Fruit fly (Drosophila melanogaster) whole organism, prepupa: ENCODE results near the gene Col4a1.

Source experiments
- Blimp-1 ChIP-seq: fragments of 200-800 bp; sonication (Bioruptor generic); optimal IDR thresholded peaks from 3 replicates; lab custom pipeline; 2017; ENCODE audit warnings: missing biosample characterization, missing genetic modification characterization, mild to moderate bottlenecking, moderate library complexity, missing genetic modification reagents
- CG10631 ChIP-seq: fragments of 200-800 bp; sonication (Bioruptor generic); optimal IDR thresholded peaks from 2 replicates; lab custom pipeline; 2016; ENCODE audit warnings: missing biosample characterization, missing genetic modification characterization
- CG10669 ChIP-seq: fragments of 200-800 bp; sonication (Bioruptor generic); optimal IDR thresholded peaks from 3 replicates; lab custom pipeline; 2018; ENCODE audit warnings: missing biosample characterization, mild to moderate bottlenecking, missing genetic modification characterization, moderate library complexity
- CG11902 ChIP-seq: fragments of 200-800 bp; sonication (Bioruptor generic); optimal IDR thresholded peaks from 3 replicates; lab custom pipeline; 2016; ENCODE audit warnings: missing biosample characterization, missing genetic modification characterization
- CG3032 ChIP-seq: fragments of 200-800 bp; optimal IDR thresholded peaks from 2 replicates; lab custom pipeline; 2019; ENCODE audit warnings: missing biosample characterization, mild to moderate bottlenecking, missing genetic modification characterization, moderate library complexity
- CG31627 ChIP-seq: fragments of 200-800 bp; sonication (Bioruptor generic); optimal IDR thresholded peaks from 3 replicates; lab custom pipeline; 2016; ENCODE audit warnings: missing biosample characterization, missing genetic modification characterization
- CG3919 ChIP-seq: fragments of 200-800 bp; sonication (Bioruptor generic); optimal IDR thresholded peaks from 3 replicates; lab custom pipeline; 2016; ENCODE audit warnings: missing biosample characterization, missing genetic modification characterization
- CG4318 ChIP-seq: fragments of 200-800 bp; sonication (Bioruptor generic); optimal IDR thresholded peaks from 3 replicates; lab custom pipeline; 2017; ENCODE audit warnings: missing biosample characterization, mild to moderate bottlenecking, missing genetic modification characterization
- CG6163 ChIP-seq: fragments of 200-800 bp; sonication (Bioruptor generic); IDR thresholded peaks from 3 replicates; pipeline ENCODE4 v1.3.6; 2022; ENCODE audit warnings: missing biosample characterization, missing genetic modification characterization
- CG6276 ChIP-seq: fragments of 200-800 bp; sonication (Bioruptor generic); optimal IDR thresholded peaks from 2 replicates; lab custom pipeline; 2017; ENCODE audit warnings: missing biosample characterization, mild to moderate bottlenecking, missing genetic modification characterization
- CG6808 ChIP-seq: fragments of 200-800 bp; sonication (Bioruptor generic); optimal IDR thresholded peaks from 3 replicates; lab custom pipeline; 2017; ENCODE audit warnings: missing biosample characterization, missing genetic modification characterization, mild to moderate bottlenecking, moderate library complexity, missing genetic modification reagents
- CG6854 ChIP-seq: fragments of 200-800 bp; sonication (Bioruptor generic); optimal IDR thresholded peaks from 2 replicates; lab custom pipeline; 2017; ENCODE audit warnings: missing biosample characterization, mild to moderate bottlenecking, missing genetic modification characterization
- CG8119 ChIP-seq: fragments of 200-800 bp; sonication (Bioruptor generic); IDR thresholded peaks from 3 replicates; pipeline ENCODE4 v1.3.6; 2022; ENCODE audit warnings: missing biosample characterization, missing genetic modification characterization
- CG8319 ChIP-seq: fragments of 200-800 bp; sonication (Bioruptor generic); optimal IDR thresholded peaks from 3 replicates; lab custom pipeline; 2016; ENCODE audit warnings: missing biosample characterization, missing genetic modification characterization
- CG8632 ChIP-seq: fragments of 200-800 bp; sonication (Bioruptor generic); optimal IDR thresholded peaks from 3 replicates; lab custom pipeline; 2016; ENCODE audit warnings: missing biosample characterization, missing genetic modification characterization
- Eip78C ChIP-seq: fragments of 200-800 bp; sonication (Bioruptor generic); peaks from one replicate; lab custom pipeline; 2016; ENCODE audit warnings: missing biosample characterization, missing genetic modification characterization
- Eip93F ChIP-seq: fragments of 200-800 bp; sonication (Bioruptor generic); optimal IDR thresholded peaks from 2 replicates; lab custom pipeline; 2016; ENCODE audit warnings: missing biosample characterization, mild to moderate bottlenecking, missing genetic modification characterization
- Ets96B ChIP-seq: fragments of 200-800 bp; optimal IDR thresholded peaks from 2 replicates; lab custom pipeline; 2019; ENCODE audit warnings: missing biosample characterization, mild to moderate bottlenecking, missing genetic modification characterization, moderate library complexity
- Gug ChIP-seq: fragments of 200-800 bp; sonication (Bioruptor generic); IDR thresholded peaks from 2 replicates; pipeline ENCODE4 v1.3.6; 2022; ENCODE audit warnings: missing biosample characterization, missing genetic modification characterization
- Hr38 ChIP-seq: sonication (Bioruptor generic); optimal IDR thresholded peaks from 2 replicates; lab custom pipeline; 2016; ENCODE audit warnings: missing biosample characterization, missing genetic modification characterization
- Lpt ChIP-seq: fragments of 200-800 bp; sonication (Bioruptor generic); optimal IDR thresholded peaks from 3 replicates; lab custom pipeline; 2016; ENCODE audit warnings: missing biosample characterization, missing genetic modification characterization
- Met ChIP-seq: fragments of 200-800 bp; sonication (Bioruptor generic); optimal IDR thresholded peaks from 3 replicates; lab custom pipeline; 2016; ENCODE audit warnings: missing biosample characterization, missing genetic modification characterization
- OdsH ChIP-seq: fragments of 200-800 bp; sonication (Bioruptor generic); optimal IDR thresholded peaks from 3 replicates; lab custom pipeline; 2016; ENCODE audit warnings: missing biosample characterization, missing genetic modification characterization
- Smox ChIP-seq: fragments of 200-800 bp; sonication (Bioruptor generic); optimal IDR thresholded peaks from 3 replicates; lab custom pipeline; 2016; ENCODE audit warnings: missing biosample characterization, missing genetic modification characterization
- Sox102F ChIP-seq: fragments of 200-800 bp; sonication (Bioruptor generic); optimal IDR thresholded peaks from 2 replicates; lab custom pipeline; 2016; ENCODE audit warnings: missing biosample characterization, mild to moderate bottlenecking, missing genetic modification characterization
- Sox14 ChIP-seq: fragments of 200-800 bp; sonication (Bioruptor generic); optimal IDR thresholded peaks from 3 replicates; lab custom pipeline; 2016; ENCODE audit warnings: missing biosample characterization, missing genetic modification characterization
- Sox15 ChIP-seq: fragments of 200-800 bp; sonication (Bioruptor generic); optimal IDR thresholded peaks from 3 replicates; lab custom pipeline; 2016; ENCODE audit warnings: missing biosample characterization, missing genetic modification characterization
- achi ChIP-seq: fragments of 200-800 bp; sonication (Bioruptor generic); optimal IDR thresholded peaks from 3 replicates; lab custom pipeline; 2016; ENCODE audit warnings: missing biosample characterization, missing genetic modification characterization
- acj6 ChIP-seq: fragments of 200-800 bp; sonication (Bioruptor generic); optimal IDR thresholded peaks from 3 replicates; lab custom pipeline; 2016; ENCODE audit warnings: missing biosample characterization, missing genetic modification characterization
- cyc ChIP-seq: fragments of 200-800 bp; sonication (Bioruptor generic); optimal IDR thresholded peaks from 3 replicates; lab custom pipeline; 2016; ENCODE audit warnings: missing biosample characterization, missing genetic modification characterization
- dsx ChIP-seq: fragments of 200-800 bp; optimal IDR thresholded peaks from 3 replicates; lab custom pipeline; 2019; ENCODE audit warnings: missing biosample characterization, mild to moderate bottlenecking, missing genetic modification characterization, moderate library complexity; ENCODE audit not compliant: poor library complexity, severe bottlenecking
- eg ChIP-seq: fragments of 200-800 bp; sonication (Bioruptor generic); IDR thresholded peaks from 3 replicates; pipeline ENCODE4 v1.3.6; 2022; ENCODE audit warnings: missing biosample characterization, missing genetic modification characterization
- esn ChIP-seq: fragments of 200-800 bp; sonication (Bioruptor generic); optimal IDR thresholded peaks from 2 replicates; lab custom pipeline; 2016; ENCODE audit warnings: missing biosample characterization, mild to moderate bottlenecking, missing genetic modification characterization, moderate library complexity
- fd59A ChIP-seq: fragments of 200-800 bp; sonication (Bioruptor generic); optimal IDR thresholded peaks from 2 replicates; lab custom pipeline; 2017; ENCODE audit warnings: missing biosample characterization, mild to moderate bottlenecking, missing genetic modification characterization, missing genetic modification reagents
- fd85E ChIP-seq: fragments of 200-800 bp; sonication (Bioruptor generic); optimal IDR thresholded peaks from 3 replicates; lab custom pipeline; 2016; ENCODE audit warnings: missing biosample characterization, missing genetic modification characterization
- fkh ChIP-seq: fragments of 200-800 bp; sonication (Bioruptor generic); optimal IDR thresholded peaks from 3 replicates; lab custom pipeline; 2017; ENCODE audit warnings: missing biosample characterization, mild to moderate bottlenecking, missing genetic modification characterization, moderate library complexity
- lz ChIP-seq: fragments of 200-800 bp; sonication (Bioruptor generic); optimal IDR thresholded peaks from 3 replicates; lab custom pipeline; 2016; ENCODE audit warnings: missing biosample characterization, missing genetic modification characterization
- net ChIP-seq: fragments of 200-800 bp; sonication (Bioruptor generic); optimal IDR thresholded peaks from 3 replicates; lab custom pipeline; 2016; ENCODE audit warnings: missing biosample characterization, missing genetic modification characterization
- salr ChIP-seq, 2 experiments: fragments of 200-800 bp; sonication (Bioruptor generic); optimal IDR thresholded peaks; 3 replicates each; lab custom pipeline; 2016 to 2018; ENCODE audit warnings: missing biosample characterization in 2 of 2, missing genetic modification characterization in 2 of 2, mild to moderate bottlenecking in 1 of 2
- spab ChIP-seq: fragments of 200-800 bp; sonication (Bioruptor generic); optimal IDR thresholded peaks from 2 replicates; lab custom pipeline; 2017; ENCODE audit warnings: missing biosample characterization, mild to moderate bottlenecking, missing genetic modification characterization, missing genetic modification reagents
- ss ChIP-seq, 2 experiments: fragments of 200-800 bp; sonication (Bioruptor generic); optimal IDR thresholded peaks; 2 replicates in 1 of 2; 3 replicates in 1 of 2; lab custom pipeline; 2017 to 2018; ENCODE audit warnings: mild to moderate bottlenecking in 2 of 2, missing biosample characterization in 2 of 2, missing genetic modification characterization in 2 of 2, moderate library complexity in 1 of 2

Gene Col4a1

dm6 chr2L:5002711-5003402 lies 26.6 kb upstream of the Col4a1 start (continued):
- TF ChIP-seq Sox15 (GFP tag; lab: Kevin White, UChicago) (no peak), CG6808 (GFP tag; lab: Kevin White, UChicago) (no peak), Gug (GFP tag; lab: Robert Waterston, UW) (peak; percentile 27; the same call in 1 of the 2 replicates), Smox (GFP tag; lab: Kevin White, UChicago) (no peak), CG3032 (tag; lab: Kevin White, UChicago) (no peak), achi (GFP tag; lab: Kevin White, UChicago) (peak; percentile 37), CG3919 (peak; percentile 34), ss (GFP tag; optimal IDR thresholded peaks at IDR 0.05; lab: Kevin White, UChicago) (no peak), Lpt (peak; percentile 43), CG8632 (GFP tag; lab: Kevin White, UChicago) (no peak), dsx (GFP tag; lab: Kevin White, UChicago) (no peak), Ets96B (tag; lab: Kevin White, UChicago) (peak; percentile 13)

- TF ChIP-seq CG6163 (0 out of 3 replicates have a peak, but pooled peaks have one; percentile 8), CG8119 (no peak), net (GFP tag; lab: Kevin White, UChicago) (no peak), Hr38 (GFP tag; lab: Kevin White, UChicago) (no peak), CG11902 (no peak), salr (GFP tag; optimal IDR thresholded peaks at IDR 0.05; lab: Kevin White, UChicago) (no peak), CG10631 (GFP tag; lab: Kevin White, UChicago) (no peak)
These were observed 25.5 kb upstream of the Col4a1 start for dm6 chr2L:5003670-5004453.

DNA sequence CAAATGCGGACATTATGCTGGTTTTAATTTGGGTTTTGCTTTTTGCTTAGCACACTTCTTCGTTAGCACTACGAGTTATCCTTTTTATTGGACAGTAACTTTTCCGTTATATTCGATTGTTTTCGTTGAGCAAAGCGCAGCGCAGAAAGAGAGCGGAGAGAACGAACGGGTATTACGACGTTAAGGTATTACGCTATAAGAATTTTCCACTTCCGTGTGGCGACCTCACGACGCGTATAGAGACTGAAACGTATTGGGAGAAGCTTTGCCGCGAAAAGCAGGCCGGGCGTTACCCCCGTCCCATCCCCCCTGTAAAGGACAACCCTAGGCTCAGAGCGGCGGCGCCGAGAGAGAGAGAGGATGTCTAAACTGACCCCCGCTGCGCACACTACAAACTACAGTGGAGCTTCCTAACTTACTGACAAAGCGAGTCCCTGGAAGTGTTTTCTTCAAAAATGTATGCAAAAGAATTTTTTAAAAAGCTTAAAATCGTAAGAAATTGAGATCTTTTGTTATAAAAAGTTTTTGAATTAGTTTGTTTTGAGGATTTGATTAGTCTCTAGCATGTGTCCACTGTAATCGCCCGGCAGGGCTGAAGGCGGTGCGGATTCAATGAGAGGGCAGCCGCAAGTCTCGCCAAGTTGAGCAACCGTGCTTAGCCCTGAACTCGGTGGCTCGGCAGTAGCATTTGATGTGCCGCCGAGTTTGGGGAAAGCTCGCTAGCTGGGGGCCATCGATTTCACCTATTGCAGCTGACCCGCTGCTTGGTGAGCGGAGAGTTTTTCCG lies 24.5 kb upstream of the Col4a1 start:
- TF ChIP-seq CG4318 (no peak), CG10669 (GFP tag; lab: Kevin White, UChicago) (peak; percentile 89), achi (GFP tag; lab: Kevin White, UChicago) (peak; percentile 91), spab (peak; percentile 82), Sox102F (GFP tag; lab: Kevin White, UChicago) (peak; percentile 89), CG31627 (GFP tag; lab: Kevin White, UChicago) (peak; percentile 90), lz (GFP tag; lab: Kevin White, UChicago) (peak; percentile 89), fd59A (GFP tag; lab: Kevin White, UChicago) (peak; percentile 81), CG11902 (peak; percentile 76), CG10631 (GFP tag; lab: Kevin White, UChicago) (peak; percentile 90), Sox14 (GFP tag; lab: Kevin White, UChicago) (peak; percentile 91), Gug (GFP tag; lab: Robert Waterston, UW) (peak; percentile 86), esn (GFP tag; lab: Kevin White, UChicago) (peak; percentile 91), CG6276 (GFP tag; lab: Kevin White, UChicago) (peak; percentile 74), acj6 (GFP tag; lab: Kevin White, UChicago) (peak; percentile 88), Eip78C (GFP tag; lab: Kevin White, UChicago) (peak; percentile 96), Ets96B (tag; lab: Kevin White, UChicago) (peak; percentile 90), eg (GFP tag; lab: Robert Waterston, UW) (peak; percentile 89), cyc (GFP tag; lab: Kevin White, UChicago) (peak; percentile 88), Blimp-1 (GFP tag; lab: Kevin White, UChicago) (peak; percentile 47), net (GFP tag; lab: Kevin White, UChicago) (peak; percentile 87), Met (GFP tag; lab: Kevin White, UChicago) (peak; percentile 87), salr (GFP tag; optimal IDR thresholded peaks at IDR 0.05; lab: Kevin White, UChicago) (peak; percentile 80 to 82), fd85E (GFP tag; lab: Kevin White, UChicago) (peak; percentile 56), fkh (GFP tag; lab: Kevin White, UChicago) (peak; percentile 58), CG8632 (GFP tag; lab: Kevin White, UChicago) (peak; percentile 81), CG6854 (GFP tag; lab: Kevin White, UChicago) (peak; percentile 29), CG6163 (peak; percentile 95), OdsH (GFP tag; lab: Kevin White, UChicago) (peak; percentile 90), Eip93F (peak; percentile 72), dsx (GFP tag; lab: Kevin White, UChicago) (peak; percentile 88), CG8319 (GFP tag; lab: Kevin White, UChicago) (peak; percentile 86), CG6808 (GFP tag; lab: Kevin White, UChicago) (peak; percentile 82)
